Fruit fly (Drosophila melanogaster): ENCODE measurements around the gene ChAT.

ChAT gene

dm6 chr3R:18658945-18659642 is 46.2 kb upstream of the ChAT start, which contains the start of the genes CG31224 and CstF64 (continued):
- TF ChIP-seq CG17186 (GFP tag; optimal IDR thresholded peaks at IDR 0.05) (peak; percentile 66), CG4617 (GFP tag; optimal IDR thresholded peaks at IDR 0.05; ENCODE audit: borderline replicate concordance) (peak; percentile 90), ewg (GFP tag; optimal IDR thresholded peaks at IDR 0.05) (peak; percentile 70), Ravus (GFP tag; IDR thresholded peaks at IDR 0.05) (peak; percentile 52), emc (GFP tag; optimal IDR thresholded peaks at IDR 0.05) (peak; percentile 36), Pdp1 (GFP tag; optimal IDR thresholded peaks at IDR 0.05) (peak; percentile 86 to 94), exex (tag; optimal IDR thresholded peaks at IDR 0.05) (peak; percentile 50), CG10366 (GFP tag; IDR thresholded peaks at IDR 0.05) (peak; percentile 83), sug (tag; optimal IDR thresholded peaks at IDR 0.05) (peak; percentile 83), danr (GFP tag; IDR thresholded peaks at IDR 0.05) (no peak; the same call in 1 of the 2 replicates), CG17829 (tag; optimal IDR thresholded peaks at IDR 0.05) (peak; percentile 86), Sox100B (GFP tag; optimal IDR thresholded peaks at IDR 0.05) (no peak), CG3847 (GFP tag; IDR thresholded peaks at IDR 0.05) (peak; percentile 92), CG9797 (GFP tag; optimal IDR thresholded peaks at IDR 0.05) (peak; percentile 50), CG31441 (GFP tag; IDR thresholded peaks at IDR 0.05) (no peak; the same call in 1 of the 2 replicates), CG4707 (GFP tag; optimal IDR thresholded peaks at IDR 0.05) (no peak), CG10321 (GFP tag; IDR thresholded peaks at IDR 0.05) (no peak), CG12391 (tag; optimal IDR thresholded peaks at IDR 0.05) (peak; percentile 88), crp (GFP tag; optimal IDR thresholded peaks at IDR 0.05) (peak in 1 of 2 experiments; percentile 63), Awh (GFP tag; IDR thresholded peaks at IDR 0.05) (peak; percentile 74; the same call in 1 of the 2 replicates), bab2 (GFP tag; optimal IDR thresholded peaks at IDR 0.05) (peak; percentile 87), Side (GFP tag; optimal IDR thresholded peaks at IDR 0.05) (peak; percentile 83), fru (optimal IDR thresholded peaks at IDR 0.05) (no peak), grau (tag; optimal IDR thresholded peaks at IDR 0.05) (peak; percentile 81), sd (tag; optimal IDR thresholded peaks at IDR 0.05) (peak; percentile 90), trh (GFP tag; optimal IDR thresholded peaks at IDR 0.05) (peak; percentile 58), CG2199 (GFP tag; IDR thresholded peaks at IDR 0.05) (no peak), CTCF (GFP tag; optimal IDR thresholded peaks at IDR 0.05) (no peak), croc (GFP tag; conservative IDR thresholded peaks at IDR 0.05) (peak; percentile 55), CG1603 (tag; optimal IDR thresholded peaks at IDR 0.05) (no peak), btn (GFP tag; optimal IDR thresholded peaks at IDR 0.05) (peak; percentile 79), CG1233 (GFP tag; optimal IDR thresholded peaks at IDR 0.05) (peak; percentile 70), CG14860 (GFP tag; IDR thresholded peaks at IDR 0.05; ENCODE audit: partially characterized antibody) (no peak), Mad (GFP tag; optimal IDR thresholded peaks at IDR 0.05) (peak; percentile 93), luna (GFP tag; optimal IDR thresholded peaks at IDR 0.05) (peak; percentile 88), CG14050 (GFP tag; IDR thresholded peaks at IDR 0.05) (peak; percentile 70), CG32532 (GFP tag; IDR thresholded peaks at IDR 0.05) (peak; percentile 86), CG11504 (tag; optimal IDR thresholded peaks at IDR 0.05) (no peak), aop (GFP tag; IDR thresholded peaks at IDR 0.05) (no peak), Sin3A (optimal IDR thresholded peaks at IDR 0.05) (peak; percentile 76), Opbp (GFP tag; IDR thresholded peaks at IDR 0.05; ENCODE audit: partially characterized antibody) (0 out of 3 replicates have a peak, but pooled peaks have one; percentile 36), CG2712 (tag; optimal IDR thresholded peaks at IDR 0.05) (peak; percentile 86), CG3281 (GFP tag; optimal IDR thresholded peaks at IDR 0.05) (peak; percentile 85), CG34376 (GFP tag; optimal IDR thresholded peaks at IDR 0.05) (peak; percentile 76), Med (GFP tag) (peak; percentile 98), CG43689 (GFP tag; IDR thresholded peaks at IDR 0.05) (peak; percentile 58), CG8765 (GFP tag; IDR thresholded peaks at IDR 0.05) (peak; percentile 79), Elba2 (GFP tag; optimal IDR thresholded peaks at IDR 0.05) (peak; percentile 67), hkb (optimal IDR thresholded peaks at IDR 0.05) (peak; percentile 80), hkb (GFP tag; IDR thresholded peaks at IDR 0.05) (peak; percentile 76), gem (tag; optimal IDR thresholded peaks at IDR 0.05) (peak; percentile 88)

All from whole organism, embryonic.